Worm (Caenorhabditis elegans) whole organism, L3 larva: ENCODE measurements around the gene ugt-15.

Experiments used
- ceh-9 ChIP-seq: sonication (generic microtip); optimal IDR thresholded peaks from 2 replicates; lab custom pipeline; 2018; ENCODE audit warnings: missing biosample characterization, missing genetic modification characterization
- elt-3 ChIP-seq, 3 experiments: fragments of 150-350 bp in 1 of 3; sonication (generic microtip) in 2 of 3; optimal IDR thresholded peaks; 2 replicates in 2 of 3; 4 replicates in 1 of 3; lab custom pipeline; 2014 to 2017; ENCODE audit warnings: missing biosample characterization in 3 of 3, missing genetic modification characterization in 3 of 3
- hmg-11 ChIP-seq: sonication (generic microtip); optimal IDR thresholded peaks from 2 replicates; lab custom pipeline; 2016; ENCODE audit warnings: missing genetic modification characterization, missing compliant biosample characterization
- sea-2 ChIP-seq: fragments of 150-350 bp; sonication (generic microtip); optimal IDR thresholded peaks from 4 replicates; lab custom pipeline; 2014; ENCODE audit warnings: missing biosample characterization, missing genetic modification reagents, missing genetic modification characterization
- snpc-4 ChIP-seq: fragments of 150-350 bp; optimal IDR thresholded peaks from 2 replicates; lab custom pipeline; 2014; ENCODE audit warnings: missing biosample characterization, missing genetic modification characterization
- unc-39 ChIP-seq: sonication (generic microtip); optimal IDR thresholded peaks from 4 replicates; lab custom pipeline; 2017; ENCODE audit warnings: missing biosample characterization, missing genetic modification characterization
- ztf-11 ChIP-seq: fragments of 150-350 bp; optimal IDR thresholded peaks from 2 replicates; lab custom pipeline; 2014; ENCODE audit warnings: missing biosample characterization, missing genetic modification characterization

ce11 chrV:12819792-12820453, 7.4 kb upstream of the ugt-15 start, which contains the start of the genes ZC443.4 and ugt-18:
- TF ChIP-seq snpc-4 (tag; lab: Kevin White, UChicago): no peak
- TF ChIP-seq ztf-11 (tag; lab: Kevin White, UChicago): no peak
- TF ChIP-seq elt-3 (tag; optimal IDR thresholded peaks at IDR 0.05; lab: Kevin White, UChicago): no peak
- TF ChIP-seq unc-39 (tag; lab: Kevin White, UChicago): no peak
- TF ChIP-seq hmg-11: no peak
- TF ChIP-seq sea-2: no peak
- TF ChIP-seq ceh-9 (tag; lab: Kevin White, UChicago): no peak
